Worm (Caenorhabditis elegans) whole organism, L4 larva: ENCODE data around the gene fbxa-183.

Experiments
- F26F4.8 ChIP-seq: fragments of 200-800 bp; sonication (Bioruptor generic); conservative IDR thresholded peaks from 2 replicates; pipeline ENCODE4 v1.3.6; 2022; ENCODE audit warnings: missing genetic modification characterization, missing compliant biosample characterization
- F37D6.2 ChIP-seq: sonication (generic microtip); optimal IDR thresholded peaks from 2 replicates; lab custom pipeline; 2016; ENCODE audit warnings: mild to moderate bottlenecking, missing genetic modification characterization, missing compliant biosample characterization
- Y5F2A.4 ChIP-seq: fragments of 200-800 bp; sonication (Bioruptor generic); optimal IDR thresholded peaks from 2 replicates; lab custom pipeline; 2018; ENCODE audit warnings: mild to moderate bottlenecking, missing genetic modification characterization, missing compliant biosample characterization
- Y75B8A.6 ChIP-seq: fragments of 200-800 bp; sonication (Bioruptor generic); IDR thresholded peaks from 2 replicates; pipeline ENCODE4 v1.3.6; 2022; ENCODE audit warnings: missing genetic modification reagents, missing genetic modification characterization, missing compliant biosample characterization
- aha-1 ChIP-seq: fragments of 150-350 bp; peaks from one replicate; lab custom pipeline; 2014; ENCODE audit warnings: missing biosample characterization, missing genetic modification characterization
- ama-1 ChIP-seq: fragments of 150-350 bp; optimal IDR thresholded peaks from 2 replicates; lab custom pipeline; 2014; ENCODE audit warnings: inconsistent platforms, mixed read lengths
- ceh-32 ChIP-seq: sonication (generic microtip); optimal IDR thresholded peaks from 2 replicates; lab custom pipeline; 2016; ENCODE audit warnings: mild to moderate bottlenecking, missing genetic modification characterization, missing compliant biosample characterization; ENCODE audit not compliant: poor library complexity
- ces-1 ChIP-seq: fragments of 150-350 bp; sonication (generic microtip); optimal IDR thresholded peaks from 4 replicates; lab custom pipeline; 2014; ENCODE audit warnings: missing biosample characterization, missing genetic modification reagents, missing genetic modification characterization
- daf-16 ChIP-seq, 3 experiments: sonication (generic microtip); optimal IDR thresholded peaks; 2 replicates each; lab custom pipeline; 2016 to 2017; ENCODE audit warnings: missing genetic modification characterization in 3 of 3, missing genetic modification reagents in 3 of 3, mild to moderate bottlenecking in 2 of 3, missing compliant biosample characterization in 2 of 3, missing biosample characterization in 1 of 3, moderate library complexity in 1 of 3
- dmd-6 ChIP-seq: fragments of 200-800 bp; sonication (Bioruptor generic); IDR thresholded peaks from 2 replicates; pipeline ENCODE4 v1.3.6; 2022; ENCODE audit warnings: missing genetic modification reagents, missing genetic modification characterization, missing compliant biosample characterization
- dmd-8 ChIP-seq: fragments of 200-800 bp; sonication (Bioruptor generic); IDR thresholded peaks from 2 replicates; pipeline ENCODE4 v1.3.6; 2022; ENCODE audit warnings: missing genetic modification characterization, missing compliant biosample characterization
- dve-1 ChIP-seq: sonication (generic microtip); optimal IDR thresholded peaks from 2 replicates; lab custom pipeline; 2017; ENCODE audit warnings: antibody characterized with exemption, mild to moderate bottlenecking, missing genetic modification characterization, missing compliant biosample characterization; ENCODE audit not compliant: insufficient read depth
- egl-27 ChIP-seq: sonication (generic microtip); optimal IDR thresholded peaks from 3 replicates; lab custom pipeline; 2017; ENCODE audit warnings: missing biosample characterization, missing genetic modification reagents, missing genetic modification characterization
- hif-1 ChIP-seq, 2 experiments: sonication (generic microtip); optimal IDR thresholded peaks; 2 replicates each; lab custom pipeline; 2016 to 2017; ENCODE audit warnings: missing compliant biosample characterization in 2 of 2, missing genetic modification characterization in 2 of 2, missing genetic modification reagents in 2 of 2, missing genotype in 2 of 2, mild to moderate bottlenecking in 1 of 2
- hlh-11 ChIP-seq: fragments of 200-800 bp; sonication (Bioruptor generic); optimal IDR thresholded peaks from 2 replicates; lab custom pipeline; 2018; ENCODE audit warnings: mild to moderate bottlenecking, missing genetic modification characterization, missing compliant biosample characterization
- lim-7 ChIP-seq: fragments of 200-800 bp; sonication (Bioruptor generic); IDR thresholded peaks from 2 replicates; pipeline ENCODE4 v1.3.6; 2022; ENCODE audit warnings: missing genetic modification characterization, missing compliant biosample characterization
- lin-1 ChIP-seq: fragments of 200-800 bp; sonication (Bioruptor generic); IDR thresholded peaks from 2 replicates; pipeline ENCODE4 v1.3.6; 2022; ENCODE audit warnings: missing genetic modification reagents, missing genetic modification characterization, missing compliant biosample characterization
- lin-29 ChIP-seq: fragments of 200-800 bp; sonication (Bioruptor generic); IDR thresholded peaks from 2 replicates; pipeline ENCODE4 v1.3.6; 2022; ENCODE audit warnings: missing genetic modification reagents, missing genetic modification characterization, missing compliant biosample characterization
- madf-9 ChIP-seq: fragments of 200-800 bp; sonication (Bioruptor generic); conservative IDR thresholded peaks from 2 replicates; pipeline ENCODE4 v1.3.6; 2022; ENCODE audit warnings: missing genetic modification reagents, missing genetic modification characterization, missing compliant biosample characterization
- mdl-1 ChIP-seq, 2 experiments: fragments of 150-350 bp in 1 of 2; sonication (generic microtip) in 1 of 2; optimal IDR thresholded peaks; 2 replicates each; lab custom pipeline; 2014 to 2017; ENCODE audit warnings: missing biosample characterization in 2 of 2, missing genetic modification characterization in 2 of 2
- mep-1 ChIP-seq: fragments of 150-350 bp; sonication (generic microtip); optimal IDR thresholded peaks from 3 replicates; lab custom pipeline; 2014; ENCODE audit warnings: missing biosample characterization, missing genetic modification characterization
- mes-2 ChIP-seq: sonication (generic microtip); optimal IDR thresholded peaks from 2 replicates; lab custom pipeline; 2016; ENCODE audit warnings: missing genotype, mild to moderate bottlenecking, missing genetic modification characterization, missing compliant biosample characterization; ENCODE audit not compliant: poor library complexity, severe bottlenecking
- nhr-102 ChIP-seq: sonication (generic microtip); optimal IDR thresholded peaks from 2 replicates; lab custom pipeline; 2016; ENCODE audit warnings: mild to moderate bottlenecking, missing genetic modification characterization, moderate library complexity, missing compliant biosample characterization
- nhr-111 ChIP-seq: fragments of 200-800 bp; sonication (Bioruptor generic); optimal IDR thresholded peaks from 2 replicates; lab custom pipeline; 2018; ENCODE audit warnings: mild to moderate bottlenecking, missing genetic modification characterization, missing compliant biosample characterization
- nhr-237 ChIP-seq: sonication (generic microtip); optimal IDR thresholded peaks from 2 replicates; lab custom pipeline; 2017; ENCODE audit warnings: missing biosample characterization, missing genetic modification characterization
- nhr-28 ChIP-seq: fragments of 150-350 bp; optimal IDR thresholded peaks from 2 replicates; lab custom pipeline; 2014; ENCODE audit warnings: missing biosample characterization, missing genetic modification characterization
- nhr-48 ChIP-seq: sonication (generic microtip); optimal IDR thresholded peaks from 2 replicates; lab custom pipeline; 2016; ENCODE audit warnings: mild to moderate bottlenecking, missing genetic modification characterization, missing compliant biosample characterization
- sdz-12 ChIP-seq: fragments of 200-800 bp; sonication (Bioruptor generic); optimal IDR thresholded peaks from 2 replicates; lab custom pipeline; 2018; ENCODE audit warnings: mild to moderate bottlenecking, missing genetic modification characterization, missing compliant biosample characterization
- snpc-1.2 ChIP-seq: fragments of 200-800 bp; sonication (Bioruptor generic); IDR thresholded peaks from 2 replicates; pipeline ENCODE4 v1.3.6; 2022; ENCODE audit warnings: missing genetic modification reagents, missing genetic modification characterization, missing compliant biosample characterization
- spr-1 ChIP-seq: sonication (generic microtip); optimal IDR thresholded peaks from 2 replicates; lab custom pipeline; 2016; ENCODE audit warnings: mild to moderate bottlenecking, missing genetic modification characterization, missing compliant biosample characterization
- spr-3 ChIP-seq: fragments of 200-800 bp; sonication (Bioruptor generic); optimal IDR thresholded peaks from 2 replicates; lab custom pipeline; 2018; ENCODE audit warnings: mild to moderate bottlenecking, missing genetic modification characterization, missing compliant biosample characterization
- tra-1 ChIP-seq: fragments of 200-800 bp; sonication (Bioruptor generic); IDR thresholded peaks from 2 replicates; pipeline ENCODE4 v1.3.6; 2022; ENCODE audit warnings: missing genetic modification reagents, missing genetic modification characterization, missing compliant biosample characterization
- unc-62 ChIP-seq, 3 experiments: fragments of 150-350 bp in 1 of 3; sonication (generic microtip); optimal IDR thresholded peaks in 2 of 3; peaks in 1 of 3; 1 replicate in 1 of 3; 2 replicates in 2 of 3; lab custom pipeline; 2014 to 2017; ENCODE audit warnings: missing biosample characterization in 3 of 3, missing genetic modification characterization in 3 of 3, missing genetic modification reagents in 3 of 3, missing genotype in 1 of 3

Gene fbxa-183

DNA sequence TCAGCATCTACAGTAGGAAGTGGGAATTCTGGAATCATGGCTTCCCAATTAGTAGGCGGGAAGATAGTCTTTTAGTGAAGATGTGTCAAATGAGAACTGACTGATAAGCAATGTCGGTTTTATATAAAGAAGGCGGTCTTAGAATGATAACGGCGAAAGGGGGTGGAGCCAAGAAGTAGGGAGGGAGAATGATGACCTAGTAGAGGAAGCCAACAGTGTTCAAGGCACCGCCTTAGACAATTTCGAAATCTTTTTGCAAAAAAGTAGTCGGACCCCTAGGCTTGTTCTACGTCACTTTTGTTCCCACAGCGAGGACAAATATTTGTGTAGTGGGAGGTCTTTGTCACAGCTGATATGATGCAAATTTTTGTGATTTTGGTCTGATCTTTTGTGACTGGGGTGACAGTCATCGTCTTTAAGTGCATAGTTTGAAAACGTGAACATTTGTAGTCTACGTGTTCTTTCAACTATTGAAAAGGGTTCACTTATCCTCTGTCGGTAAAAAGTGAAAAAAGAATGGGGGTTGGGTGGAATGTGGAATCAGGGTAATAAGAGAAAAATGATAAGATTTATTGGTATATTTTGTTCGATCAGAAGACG lies 30.6 kb upstream of the fbxa-183 start, which contains the start of gene ZC250.4:
ZC250.4 (minus strand) TSS at position 78 of the 600 bp plus-strand sequence.
- 0 out of 2 replicates have a peak, but pooled peaks have one; percentile 4 for TF ChIP-seq tra-1 (GFP tag; lab: Robert Waterston, UW)
- TF ChIP-seq madf-9 (GFP tag; lab: Robert Waterston, UW) = no peak
- TF ChIP-seq dmd-6 (GFP tag; lab: Robert Waterston, UW) = peak; percentile 54; the same call in 1 of the 2 replicates
- peak; percentile 12 for TF ChIP-seq nhr-28 (tag; lab: Kevin White, UChicago)
- peak; percentile 74 for TF ChIP-seq aha-1
- peak; percentile 39 for TF ChIP-seq nhr-102 (tag; lab: Kevin White, UChicago)
- peak; percentile 21 for TF ChIP-seq ama-1
- peak; percentile 20 for TF ChIP-seq mes-2
- peak in 1 of 2 experiments; percentile 73 for TF ChIP-seq hif-1 (tag; optimal IDR thresholded peaks at IDR 0.05; lab: Kevin White, UChicago)
- TF ChIP-seq sdz-12 (GFP tag; lab: Kevin White, UChicago) = no peak
- no peak for TF ChIP-seq ceh-32 (tag; lab: Kevin White, UChicago)
- TF ChIP-seq mep-1 (tag; lab: Kevin White, UChicago) = no peak
- no peak for TF ChIP-seq F37D6.2 (tag; lab: Kevin White, UChicago)
- TF ChIP-seq lim-7 = no peak
- TF ChIP-seq Y75B8A.6 = no peak
- TF ChIP-seq nhr-48 (tag; lab: Kevin White, UChicago) = peak; percentile 51
- peak in 1 of 2 experiments; percentile 14 for TF ChIP-seq unc-62 (GFP tag; optimal IDR thresholded peaks at IDR 0.05 in 1 of 2; lab: Kevin White, UChicago)
- no peak for TF ChIP-seq unc-62 (tag; optimal IDR thresholded peaks at IDR 0.05; lab: Kevin White, UChicago)
- TF ChIP-seq dve-1 (tag; lab: Kevin White, UChicago) = peak; percentile 41
- no peak for TF ChIP-seq ces-1
- TF ChIP-seq hlh-11 (tag; lab: Kevin White, UChicago) = peak; percentile 50

DNA sequence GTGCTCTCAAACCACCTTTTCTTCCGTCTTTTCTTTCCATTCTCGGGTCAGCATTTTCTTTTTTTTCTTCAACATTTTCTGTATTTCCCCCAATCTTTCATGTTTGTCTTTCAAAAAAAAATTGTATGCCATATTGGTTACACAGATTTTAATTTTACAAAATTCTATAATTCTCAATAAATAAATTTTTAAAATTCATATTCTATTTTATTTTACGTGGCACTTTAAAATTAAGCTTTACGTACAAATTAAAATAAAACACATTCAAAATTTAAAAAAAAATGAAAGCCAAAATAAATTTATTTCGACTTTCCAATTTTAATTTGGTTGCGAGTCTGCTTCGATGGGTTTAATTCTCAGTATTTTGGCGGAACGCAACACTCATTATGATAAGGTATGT lies 22.9 kb upstream of the fbxa-183 start, which contains the start of gene ZC250.5:
ZC250.5 (plus strand) TSS at position 301 of the 400 bp plus-strand sequence.
- TF ChIP-seq Y75B8A.6 (no peak), daf-16 (GFP tag; optimal IDR thresholded peaks at IDR 0.05; lab: Kevin White, UChicago) (no peak), daf-16 (tag; optimal IDR thresholded peaks at IDR 0.05; lab: Kevin White, UChicago) (no peak), nhr-111 (GFP tag; lab: Kevin White, UChicago) (no peak)

DNA sequence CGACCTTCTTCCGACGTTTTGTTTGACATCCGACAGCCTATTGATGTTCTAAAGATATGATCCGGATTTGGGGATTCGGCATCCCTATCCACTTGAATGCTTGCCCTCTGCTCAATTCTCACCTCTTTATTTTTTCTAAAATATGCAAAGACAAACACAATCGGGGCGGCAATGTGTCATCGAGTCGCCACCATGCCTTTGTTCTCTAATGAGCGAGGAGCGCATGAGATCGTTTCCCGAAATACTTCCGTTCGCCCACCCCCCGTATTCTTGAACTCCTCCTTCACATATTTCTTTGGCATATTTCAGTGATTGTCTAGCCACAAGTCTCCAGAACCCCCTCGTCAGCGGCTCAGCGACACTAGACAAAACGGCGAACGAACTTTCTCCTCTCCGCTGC lies 16.8 kb upstream of the fbxa-183 start, which contains the start of gene cyn-17:
cyn-17 (plus strand) TSS at position 301 of the 400 bp plus-strand sequence.
- TF ChIP-seq dmd-8 = no peak
- no peak for TF ChIP-seq egl-27
- no peak for TF ChIP-seq F26F4.8 (GFP tag; lab: Robert Waterston, UW)
- TF ChIP-seq ama-1 = no peak
- TF ChIP-seq mdl-1 (tag; optimal IDR thresholded peaks at IDR 0.05; lab: Kevin White, UChicago) = no peak
- TF ChIP-seq snpc-1.2 (GFP tag; lab: Robert Waterston, UW) = no peak
- TF ChIP-seq spr-3 = no peak
- TF ChIP-seq lin-1 (GFP tag; lab: Robert Waterston, UW) = no peak
- TF ChIP-seq lin-29 (GFP tag; lab: Robert Waterston, UW) = no peak
- TF ChIP-seq madf-9 (GFP tag; lab: Robert Waterston, UW) = no peak
- no peak for TF ChIP-seq spr-1 (tag; lab: Kevin White, UChicago)

DNA sequence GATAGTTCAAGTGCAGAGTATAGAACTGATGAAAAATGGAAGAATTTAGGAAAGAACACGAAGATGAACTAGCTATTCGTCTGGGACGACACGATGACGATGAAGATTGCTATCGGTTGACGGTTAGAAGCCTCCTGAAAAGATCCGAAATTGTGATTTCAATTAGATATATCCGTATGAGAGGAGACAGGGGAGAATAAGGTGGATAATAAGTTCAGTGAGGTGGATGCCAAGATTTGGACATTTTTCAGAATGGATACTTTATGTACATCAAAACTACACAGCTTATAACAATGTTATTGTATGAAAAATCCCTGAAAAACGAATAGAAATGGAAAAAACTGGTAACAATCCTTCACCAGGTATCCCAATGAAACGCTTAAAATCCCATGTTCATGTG lies 15.5 kb upstream of the fbxa-183 start, which contains the start of gene nstp-3:
nstp-3 (minus strand) TSS at position 101 of the 400 bp plus-strand sequence.
- no peak for TF ChIP-seq Y5F2A.4
- TF ChIP-seq aha-1 = peak; percentile 52
- no peak for TF ChIP-seq nhr-237 (tag; lab: Kevin White, UChicago)
